Fruit fly (Drosophila melanogaster) whole organism, adult: ENCODE data around the gene CG31988.

ENCODE experiments used
- CG12768 ChIP-seq: fragments of 200-800 bp; sonication (Bioruptor generic); optimal IDR thresholded peaks from 2 replicates; lab custom pipeline; 2017; ENCODE audit warnings: missing biosample characterization, missing genetic modification characterization, mild to moderate bottlenecking, moderate library complexity, missing genetic modification reagents
- CG14711 ChIP-seq: fragments of 200-800 bp; sonication (Bioruptor generic); optimal IDR thresholded peaks from 2 replicates; lab custom pipeline; 2018; ENCODE audit warnings: missing biosample characterization, mild to moderate bottlenecking, missing genetic modification characterization, moderate library complexity
- CG5204 ChIP-seq: fragments of 200-800 bp; sonication (Bioruptor generic); optimal IDR thresholded peaks from 2 replicates; lab custom pipeline; 2016; ENCODE audit warnings: missing biosample characterization, missing genetic modification characterization
- Crg-1 ChIP-seq: fragments of 200-800 bp; sonication (Bioruptor generic); optimal IDR thresholded peaks from 2 replicates; lab custom pipeline; 2016; ENCODE audit warnings: missing biosample characterization, missing genetic modification characterization
- ovo ChIP-seq: fragments of 200-800 bp; sonication (Bioruptor generic); optimal IDR thresholded peaks from 2 replicates; lab custom pipeline; 2016; ENCODE audit warnings: missing biosample characterization, missing genetic modification characterization
- toe ChIP-seq: fragments of 200-800 bp; sonication (Bioruptor generic); optimal IDR thresholded peaks from 2 replicates; lab custom pipeline; 2016; ENCODE audit warnings: missing biosample characterization, missing genetic modification characterization

DNA sequence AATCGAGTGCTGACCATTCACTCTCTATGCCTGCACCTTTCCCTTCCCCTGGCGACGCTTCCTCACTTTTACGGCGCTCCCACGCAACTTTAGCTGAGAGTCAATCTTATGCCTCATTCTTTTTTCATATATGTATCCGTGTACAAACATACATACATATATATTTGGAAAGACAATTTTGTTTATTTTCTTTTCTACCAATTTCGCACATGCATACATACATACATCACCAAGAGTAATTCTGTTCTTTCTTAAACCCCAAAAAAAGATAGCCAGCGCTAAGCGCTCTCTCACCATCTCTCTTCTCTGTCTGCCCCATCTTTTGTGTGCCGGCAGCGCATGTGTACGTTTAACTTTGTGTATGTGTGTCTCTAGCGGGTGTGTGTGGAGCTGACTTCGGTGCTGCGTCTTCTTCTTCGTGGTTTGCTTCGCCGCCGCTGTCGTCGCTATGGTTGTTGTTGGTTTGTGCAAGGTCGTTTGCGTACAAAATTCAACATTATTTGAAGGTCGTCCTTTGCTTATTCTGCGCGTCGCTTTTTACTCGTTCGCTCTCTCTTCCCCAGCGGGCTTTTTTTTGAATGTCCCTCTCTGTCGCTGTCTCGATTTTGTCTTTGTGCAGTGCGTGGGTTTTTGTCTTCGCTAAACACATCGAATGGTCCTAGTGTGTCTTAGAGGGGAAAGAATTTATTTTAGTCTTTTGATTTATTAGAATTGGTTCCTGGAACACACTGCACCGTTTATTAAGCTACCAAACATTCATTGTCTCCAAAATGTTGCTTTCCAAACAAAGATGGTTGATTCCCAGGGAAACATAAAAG, 48.1 kb upstream of the CG31988 start:
- TF ChIP-seq CG5204 (no peak), CG14711 (no peak), Crg-1 (GFP tag; lab: Kevin White, UChicago) (no peak), toe (GFP tag; lab: Kevin White, UChicago) (no peak), CG12768 (no peak), ovo (GFP tag; lab: Kevin White, UChicago) (no peak)
